Worm (Caenorhabditis elegans) whole organism, L2 larva: Measurements from ENCODE around the gene T05C12.9.
A peak's percentile ranks its signal among the peaks of the same experiment; 100 is the strongest.

Source experiments
- C34F6.9 ChIP-seq: fragments of 150-350 bp; optimal IDR thresholded peaks from 2 replicates; lab custom pipeline; 2014; ENCODE audit warnings: missing biosample characterization, missing genetic modification characterization
- F13H6.1 ChIP-seq: sonication (generic microtip); optimal IDR thresholded peaks from 2 replicates; lab custom pipeline; 2016; ENCODE audit warnings: missing genetic modification characterization, missing compliant biosample characterization
- R02D3.7 ChIP-seq: fragments of 150-350 bp; optimal IDR thresholded peaks from 2 replicates; lab custom pipeline; 2014; ENCODE audit warnings: missing biosample characterization, missing genetic modification characterization
- Y55F3AM.14 ChIP-seq: fragments of 200-800 bp; sonication (Bioruptor generic); optimal IDR thresholded peaks from 2 replicates; lab custom pipeline; 2018; ENCODE audit warnings: mild to moderate bottlenecking, missing genetic modification characterization, missing compliant biosample characterization
- aly-2 ChIP-seq: fragments of 150-350 bp; optimal IDR thresholded peaks from 2 replicates; lab custom pipeline; 2014; ENCODE audit warnings: missing biosample characterization, missing genetic modification characterization
- ama-1 ChIP-seq: fragments of 150-350 bp; optimal IDR thresholded peaks from 2 replicates; lab custom pipeline; 2018; ENCODE audit warnings: inconsistent platforms
- blmp-1 ChIP-seq: sonication (generic microtip); optimal IDR thresholded peaks from 2 replicates; lab custom pipeline; 2017; ENCODE audit warnings: missing genetic modification characterization, mild to moderate bottlenecking, missing compliant biosample characterization, antibody characterized with exemption, moderate library complexity; ENCODE audit not compliant: insufficient read depth
- ceh-16 ChIP-seq: fragments of 150-350 bp; optimal IDR thresholded peaks from 2 replicates; lab custom pipeline; 2014; ENCODE audit warnings: missing biosample characterization, missing genetic modification characterization
- ceh-82 ChIP-seq: fragments of 150-350 bp; optimal IDR thresholded peaks from 2 replicates; lab custom pipeline; 2014; ENCODE audit warnings: missing biosample characterization, missing genetic modification characterization
- crh-2 ChIP-seq: sonication (generic microtip); optimal IDR thresholded peaks from 2 replicates; lab custom pipeline; 2017; ENCODE audit warnings: missing biosample characterization, missing genetic modification characterization
- egl-27 ChIP-seq: sonication (generic microtip); optimal IDR thresholded peaks from 3 replicates; lab custom pipeline; 2017; ENCODE audit warnings: missing biosample characterization, missing genetic modification reagents, missing genetic modification characterization
- elt-1 ChIP-seq: fragments of 150-350 bp; optimal IDR thresholded peaks from 2 replicates; lab custom pipeline; 2014; ENCODE audit warnings: missing biosample characterization, missing genetic modification characterization
- fos-1 ChIP-seq: fragments of 150-350 bp; optimal IDR thresholded peaks from 2 replicates; lab custom pipeline; 2014; ENCODE audit warnings: missing biosample characterization, missing genetic modification characterization
- gmeb-1 ChIP-seq: fragments of 150-350 bp; optimal IDR thresholded peaks from 2 replicates; lab custom pipeline; 2014; ENCODE audit warnings: missing biosample characterization, missing genetic modification characterization
- lin-11 ChIP-seq: fragments of 150-350 bp; sonication (generic microtip); optimal IDR thresholded peaks from 2 replicates; lab custom pipeline; 2014; ENCODE audit warnings: missing biosample characterization, missing genetic modification characterization, inconsistent platforms, mixed read lengths
- lin-39 ChIP-seq: fragments of 150-350 bp; optimal IDR thresholded peaks from 2 replicates; lab custom pipeline; 2014; ENCODE audit warnings: missing biosample characterization, missing genetic modification reagents, missing genetic modification characterization
- lsy-2 ChIP-seq, 2 experiments: fragments of 150-350 bp in 1 of 2; sonication (generic microtip) in 1 of 2; optimal IDR thresholded peaks; 2 replicates each; lab custom pipeline; 2014 to 2017; ENCODE audit warnings: missing biosample characterization in 2 of 2, missing genetic modification characterization in 2 of 2
- mab-5 ChIP-seq: fragments of 150-350 bp; optimal IDR thresholded peaks from 2 replicates; lab custom pipeline; 2014; ENCODE audit warnings: missing biosample characterization, missing genetic modification characterization
- mbf-1 ChIP-seq: sonication (generic microtip); optimal IDR thresholded peaks from 2 replicates; lab custom pipeline; 2017; ENCODE audit warnings: missing biosample characterization, missing genetic modification characterization
- mdl-1 ChIP-seq, 2 experiments: fragments of 150-350 bp in 1 of 2; sonication (generic microtip) in 1 of 2; optimal IDR thresholded peaks; 2 replicates each; lab custom pipeline; 2017; ENCODE audit warnings: missing biosample characterization in 2 of 2, missing genetic modification characterization in 2 of 2
- nhr-10 ChIP-seq: sonication (generic microtip); optimal IDR thresholded peaks from 2 replicates; lab custom pipeline; 2017; ENCODE audit warnings: missing biosample characterization, missing genetic modification characterization
- nhr-11 ChIP-seq: fragments of 150-350 bp; optimal IDR thresholded peaks from 2 replicates; lab custom pipeline; 2014; ENCODE audit warnings: missing biosample characterization, missing genetic modification characterization
- nhr-12 ChIP-seq: fragments of 150-350 bp; optimal IDR thresholded peaks from 2 replicates; lab custom pipeline; 2014; ENCODE audit warnings: missing biosample characterization, missing genetic modification characterization
- nhr-129 ChIP-seq: fragments of 150-350 bp; optimal IDR thresholded peaks from 2 replicates; lab custom pipeline; 2014; ENCODE audit warnings: missing biosample characterization, missing genetic modification characterization
- nhr-21 ChIP-seq: fragments of 150-350 bp; optimal IDR thresholded peaks from 2 replicates; lab custom pipeline; 2014; ENCODE audit warnings: missing biosample characterization, missing genetic modification characterization
- nhr-23 ChIP-seq: fragments of 150-350 bp; optimal IDR thresholded peaks from 2 replicates; lab custom pipeline; 2014; ENCODE audit warnings: missing biosample characterization, missing genetic modification reagents, missing genetic modification characterization
- nhr-237 ChIP-seq: fragments of 150-350 bp; optimal IDR thresholded peaks from 2 replicates; lab custom pipeline; 2014; ENCODE audit warnings: missing biosample characterization, missing genetic modification characterization
- nhr-25 ChIP-seq: fragments of 150-350 bp; sonication (generic microtip); optimal IDR thresholded peaks from 3 replicates; lab custom pipeline; 2014; ENCODE audit warnings: missing biosample characterization, missing genetic modification characterization
- peb-1 ChIP-seq: fragments of 150-350 bp; optimal IDR thresholded peaks from 2 replicates; lab custom pipeline; 2014; ENCODE audit warnings: missing biosample characterization, missing genetic modification characterization
- sem-4 ChIP-seq: fragments of 150-350 bp; optimal IDR thresholded peaks from 2 replicates; lab custom pipeline; 2014; ENCODE audit warnings: missing biosample characterization, missing genetic modification reagents, missing genetic modification characterization
- skn-1 ChIP-seq: sonication (generic microtip); optimal IDR thresholded peaks from 2 replicates; lab custom pipeline; 2017; ENCODE audit warnings: missing biosample characterization, missing genetic modification characterization
- sma-3 ChIP-seq: sonication (generic microtip); optimal IDR thresholded peaks from 2 replicates; lab custom pipeline; 2016; ENCODE audit warnings: missing genetic modification reagents, missing genetic modification characterization, missing compliant biosample characterization
- sma-9 ChIP-seq, 2 experiments: fragments of 150-350 bp in 1 of 2; sonication (generic microtip) in 1 of 2; optimal IDR thresholded peaks; 2 replicates each; lab custom pipeline; 2014 to 2016; ENCODE audit warnings: missing genetic modification characterization in 2 of 2, mild to moderate bottlenecking in 1 of 2, missing biosample characterization in 1 of 2, missing compliant biosample characterization in 1 of 2, missing genetic modification reagents in 1 of 2, moderate library complexity in 1 of 2
- snpc-4 ChIP-seq: fragments of 150-350 bp; optimal IDR thresholded peaks from 2 replicates; lab custom pipeline; 2014; ENCODE audit warnings: missing biosample characterization, missing genetic modification characterization
- unc-39 ChIP-seq: fragments of 150-350 bp; optimal IDR thresholded peaks from 2 replicates; lab custom pipeline; 2014; ENCODE audit warnings: missing biosample characterization, missing genetic modification characterization
- unc-62 ChIP-seq: fragments of 150-350 bp; optimal IDR thresholded peaks from 2 replicates; lab custom pipeline; 2014; ENCODE audit warnings: missing biosample characterization, missing genetic modification reagents, missing genetic modification characterization
- ztf-11 ChIP-seq: sonication (generic microtip); optimal IDR thresholded peaks from 2 replicates; lab custom pipeline; 2017; ENCODE audit warnings: missing biosample characterization, missing genetic modification characterization
- ztf-4 ChIP-seq: fragments of 150-350 bp; optimal IDR thresholded peaks from 2 replicates; lab custom pipeline; 2014; ENCODE audit warnings: missing biosample characterization, missing genetic modification characterization

T05C12.9 gene

ce11 chrII:8205612-8206011 is 12.6 kb upstream of the T05C12.9 start:
- peak; percentile 70 for TF ChIP-seq skn-1 (tag; lab: Kevin White, UChicago)
- TF ChIP-seq nhr-129 (tag; lab: Kevin White, UChicago), result no peak
- no peak for TF ChIP-seq blmp-1 (tag; lab: Kevin White, UChicago)
- no peak for TF ChIP-seq nhr-23
- no peak for TF ChIP-seq mdl-1 (tag; optimal IDR thresholded peaks at IDR 0.05; lab: Kevin White, UChicago)
- peak; percentile 40 for TF ChIP-seq fos-1 (tag; lab: Kevin White, UChicago)

- TF ChIP-seq ceh-16 (tag; lab: Kevin White, UChicago) (no peak), sma-3 (GFP tag; lab: Kevin White, UChicago) (no peak), mdl-1 (tag; optimal IDR thresholded peaks at IDR 0.05; lab: Kevin White, UChicago) (no peak), Y55F3AM.14 (no peak), R02D3.7 (tag; lab: Kevin White, UChicago) (no peak), elt-1 (tag; lab: Kevin White, UChicago) (no peak), unc-39 (tag; lab: Kevin White, UChicago) (no peak), nhr-10 (no peak), lin-11 (tag; lab: Kevin White, UChicago) (no peak), lsy-2 (tag; optimal IDR thresholded peaks at IDR 0.05; lab: Kevin White, UChicago) (no peak), nhr-23 (no peak), crh-2 (tag; lab: Kevin White, UChicago) (no peak), ama-1 (lab: Kevin White, UChicago) (no peak), lin-39 (tag; lab: Kevin White, UChicago) (no peak), mbf-1 (tag; lab: Kevin White, UChicago) (no peak)
Observed at ce11 chrII:8204039-8204438, 11.0 kb upstream of the T05C12.9 start, which contains the start of gene col-76. Gene col-76 (plus strand): TSS chrII:8204339.

DNA sequence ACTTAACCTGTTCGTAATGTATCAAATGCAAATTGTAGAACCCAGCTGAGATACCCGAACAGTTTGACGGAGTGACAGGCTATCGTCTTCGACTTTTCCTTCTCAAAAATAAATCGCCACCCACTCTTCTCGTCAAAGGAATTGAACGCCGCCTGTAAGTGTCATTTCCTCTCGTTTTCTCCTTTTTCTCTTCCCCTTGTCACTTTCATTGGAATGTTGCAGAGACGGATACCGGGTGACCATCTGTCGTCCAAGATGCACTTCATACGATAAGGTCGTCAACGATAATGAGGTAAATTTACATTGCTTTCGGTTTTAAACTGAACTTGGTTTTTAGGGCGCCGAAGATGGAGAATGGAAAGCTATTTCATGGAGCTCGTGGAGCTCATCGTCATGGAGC is 6.8 kb upstream of the T05C12.9 start:
- TF ChIP-seq nhr-21 (tag; lab: Kevin White, UChicago) (no peak), C34F6.9 (tag; lab: Kevin White, UChicago) (no peak), nhr-25 (tag; lab: Kevin White, UChicago) (no peak), blmp-1 (tag; lab: Kevin White, UChicago) (peak; percentile 88), ama-1 (lab: Kevin White, UChicago) (no peak), mbf-1 (tag; lab: Kevin White, UChicago) (no peak), nhr-12 (no peak), nhr-10 (no peak), egl-27 (tag; lab: Kevin White, UChicago) (no peak)

DNA sequence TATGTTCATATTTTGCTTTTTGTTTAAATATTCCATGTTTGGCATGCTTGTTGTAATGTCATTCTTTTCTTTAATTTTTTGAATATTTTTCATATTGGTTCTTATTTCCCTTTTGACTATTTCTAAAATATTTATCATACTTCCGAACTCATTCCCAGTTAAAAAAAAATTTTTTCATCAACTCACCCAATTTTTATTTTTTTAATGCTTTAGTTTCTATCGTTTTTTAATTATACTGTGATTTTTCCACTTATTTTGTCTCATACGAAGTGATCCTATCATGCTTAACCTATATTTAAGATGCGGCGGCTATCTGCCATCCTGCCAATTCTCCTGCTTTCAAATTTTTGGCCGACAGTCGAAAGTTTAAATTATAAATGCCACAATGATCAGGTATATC is 5.5 kb upstream of the T05C12.9 start, which contains the start of gene qua-1:
qua-1 (plus strand) TSS at position 301 of the 400 bp plus-strand sequence.
- no peak for TF ChIP-seq ceh-82 (tag; lab: Kevin White, UChicago)
- TF ChIP-seq snpc-4 (tag; lab: Kevin White, UChicago), result no peak
- no peak for TF ChIP-seq lin-11 (tag; lab: Kevin White, UChicago)
- TF ChIP-seq mab-5 (tag; lab: Kevin White, UChicago), result no peak
- no peak for TF ChIP-seq nhr-129 (tag; lab: Kevin White, UChicago)
- no peak for TF ChIP-seq aly-2 (tag; lab: Kevin White, UChicago)
- no peak for TF ChIP-seq nhr-237 (tag; lab: Kevin White, UChicago)
- TF ChIP-seq ama-1 (lab: Kevin White, UChicago), result no peak
- TF ChIP-seq ztf-11 (tag; lab: Kevin White, UChicago), result no peak
- no peak for TF ChIP-seq ztf-4 (tag; lab: Kevin White, UChicago)
- TF ChIP-seq, all 48 proteins: peak for 0

ce11 chrII:8193922-8194321 is 896 bp upstream of the T05C12.9 start:
- TF ChIP-seq blmp-1 (tag; lab: Kevin White, UChicago), result no peak
- no peak for TF ChIP-seq nhr-25 (tag; lab: Kevin White, UChicago)

ce11 chrII:8190455-8190854 is 2.6 kb downstream of the T05C12.9 start, which contains the start of gene T05C12.8:
Gene T05C12.8 (minus strand): TSS chrII:8190555.
- TF ChIP-seq nhr-21 (tag; lab: Kevin White, UChicago) (no peak), lin-11 (tag; lab: Kevin White, UChicago) (no peak), sem-4 (tag; lab: Kevin White, UChicago) (no peak), peb-1 (tag; lab: Kevin White, UChicago) (no peak), F13H6.1 (tag; lab: Kevin White, UChicago) (no peak), sma-9 (GFP tag; optimal IDR thresholded peaks at IDR 0.05; lab: Kevin White, UChicago) (no peak), sma-9 (tag; optimal IDR thresholded peaks at IDR 0.05; lab: Kevin White, UChicago) (no peak), sma-3 (GFP tag; lab: Kevin White, UChicago) (no peak), lin-39 (tag; lab: Kevin White, UChicago) (no peak), unc-62 (GFP tag; lab: Kevin White, UChicago) (no peak), gmeb-1 (no peak), fos-1 (tag; lab: Kevin White, UChicago) (no peak), nhr-11 (no peak), elt-1 (tag; lab: Kevin White, UChicago) (no peak), ama-1 (lab: Kevin White, UChicago) (no peak), nhr-12 (no peak)
